Worm (Caenorhabditis elegans) whole organism, L2 larva: Measurements from ENCODE around the gene srz-25.

ENCODE experiments used
- ceh-82 ChIP-seq: fragments of 150-350 bp; optimal IDR thresholded peaks from 2 replicates; lab custom pipeline; 2014; ENCODE audit warnings: missing biosample characterization, missing genetic modification characterization
- fos-1 ChIP-seq: fragments of 150-350 bp; optimal IDR thresholded peaks from 2 replicates; lab custom pipeline; 2014; ENCODE audit warnings: missing biosample characterization, missing genetic modification characterization
- nhr-25 ChIP-seq: fragments of 150-350 bp; sonication (generic microtip); optimal IDR thresholded peaks from 3 replicates; lab custom pipeline; 2014; ENCODE audit warnings: missing biosample characterization, missing genetic modification characterization
- snpc-4 ChIP-seq: fragments of 150-350 bp; optimal IDR thresholded peaks from 2 replicates; lab custom pipeline; 2014; ENCODE audit warnings: missing biosample characterization, missing genetic modification characterization

- TF ChIP-seq ceh-82 (tag; lab: Kevin White, UChicago): no peak
- no peak for TF ChIP-seq nhr-25 (tag; lab: Kevin White, UChicago)
- no peak for TF ChIP-seq fos-1
- TF ChIP-seq snpc-4 (tag; lab: Kevin White, UChicago): no peak
These were observed 34.1 kb upstream of the srz-25 start, which contains the start of gene srw-31 for ce11 chrV:17506289-17506688.
